Fruit fly (Drosophila melanogaster): Measurements from ENCODE around the gene CG32563.

The CG32563 gene

dm6 chrX:17175558-17176189 lies 32.6 kb upstream of the CG32563 start:
- TF ChIP-seq sv (GFP tag; optimal IDR thresholded peaks at IDR 0.05) (no peak), woc (GFP tag; optimal IDR thresholded peaks at IDR 0.05) (no peak), CrebA (GFP tag; optimal IDR thresholded peaks at IDR 0.05; ENCODE audit: borderline replicate concordance) (no peak), HLH106 (tag; optimal IDR thresholded peaks at IDR 0.05) (peak; percentile 22), dsf (GFP tag; optimal IDR thresholded peaks at IDR 0.05; ENCODE audit: borderline replicate concordance) (no peak), CG32264 (GFP tag; optimal IDR thresholded peaks at IDR 0.05) (no peak), tai (GFP tag; optimal IDR thresholded peaks at IDR 0.05) (peak; percentile 60), GATAd (GFP tag; optimal IDR thresholded peaks at IDR 0.05) (no peak), Jra (GFP tag; optimal IDR thresholded peaks at IDR 0.05) (no peak), fru (GFP tag; optimal IDR thresholded peaks at IDR 0.05) (peak; percentile 20), Dif (GFP tag; optimal IDR thresholded peaks at IDR 0.05; ENCODE audit: partially characterized antibody) (no peak), rgr (GFP tag; optimal IDR thresholded peaks at IDR 0.05) (peak; percentile 50), Hnf4 (GFP tag; optimal IDR thresholded peaks at IDR 0.05) (peak; percentile 7), dmrt93B (GFP tag; optimal IDR thresholded peaks at IDR 0.05) (peak; percentile 1), psq (GFP tag; optimal IDR thresholded peaks at IDR 0.05) (no peak), Hr78 (GFP tag; optimal IDR thresholded peaks at IDR 0.05) (no peak), ey (GFP tag; optimal IDR thresholded peaks at IDR 0.05) (no peak), Myc (optimal IDR thresholded peaks at IDR 0.05) (peak; percentile 75), h (GFP tag; optimal IDR thresholded peaks at IDR 0.05) (peak; percentile 34), Abd-B (GFP tag; optimal IDR thresholded peaks at IDR 0.05) (no peak), Mio (GFP tag; optimal IDR thresholded peaks at IDR 0.05) (no peak), Vsx2 (GFP tag; optimal IDR thresholded peaks at IDR 0.05; ENCODE audit: partially characterized antibody) (no peak), foxo (GFP tag; optimal IDR thresholded peaks at IDR 0.05) (peak in 1 of 2 experiments; percentile 42), brk (GFP tag; optimal IDR thresholded peaks at IDR 0.05) (peak; percentile 35), dl (GFP tag; optimal IDR thresholded peaks at IDR 0.05; ENCODE audit: insufficient read depth in 1 of 2, partially characterized antibody in 2 of 2) (no peak), Rel (GFP tag; optimal IDR thresholded peaks at IDR 0.05) (no peak), Rel (tag; optimal IDR thresholded peaks at IDR 0.05) (no peak), Sp1 (GFP tag; optimal IDR thresholded peaks at IDR 0.05) (no peak), usp (GFP tag; optimal IDR thresholded peaks at IDR 0.05) (no peak), jim (GFP tag; optimal IDR thresholded peaks at IDR 0.05) (no peak), Hr83 (GFP tag; optimal IDR thresholded peaks at IDR 0.05; ENCODE audit: poor library complexity, severe bottlenecking) (peak; percentile 2), br (GFP tag; optimal IDR thresholded peaks at IDR 0.05) (no peak)

- TF ChIP-seq woc (GFP tag; optimal IDR thresholded peaks at IDR 0.05) (peak; percentile 23), foxo (GFP tag; optimal IDR thresholded peaks at IDR 0.05) (peak in 1 of 2 experiments; percentile 33), CG32264 (GFP tag; optimal IDR thresholded peaks at IDR 0.05) (no peak), OdsH (GFP tag; optimal IDR thresholded peaks at IDR 0.05) (peak; percentile 9), ey (GFP tag; optimal IDR thresholded peaks at IDR 0.05) (peak; percentile 34), rgr (GFP tag; optimal IDR thresholded peaks at IDR 0.05) (no peak), HLH106 (tag; optimal IDR thresholded peaks at IDR 0.05) (peak; percentile 16), sv (GFP tag; optimal IDR thresholded peaks at IDR 0.05) (peak; percentile 37), jim (GFP tag; optimal IDR thresholded peaks at IDR 0.05) (no peak), h (GFP tag; optimal IDR thresholded peaks at IDR 0.05) (peak; percentile 55), CG9705 (GFP tag; optimal IDR thresholded peaks at IDR 0.05) (no peak), fru (GFP tag; optimal IDR thresholded peaks at IDR 0.05) (peak; percentile 24)
Measured at dm6 chrX:17176542-17176941, 31.7 kb upstream of the CG32563 start.

dm6 chrX:17177606-17178005 lies 30.6 kb upstream of the CG32563 start:
- TF ChIP-seq CrebA (GFP tag; optimal IDR thresholded peaks at IDR 0.05; ENCODE audit: borderline replicate concordance) (no peak), Vsx2 (GFP tag; optimal IDR thresholded peaks at IDR 0.05; ENCODE audit: partially characterized antibody) (no peak), br (GFP tag; optimal IDR thresholded peaks at IDR 0.05) (no peak), sage (GFP tag; optimal IDR thresholded peaks at IDR 0.05) (no peak), Rel (GFP tag; optimal IDR thresholded peaks at IDR 0.05) (no peak), Rel (tag; optimal IDR thresholded peaks at IDR 0.05) (no peak), Jra (GFP tag; optimal IDR thresholded peaks at IDR 0.05) (no peak), h (GFP tag; optimal IDR thresholded peaks at IDR 0.05) (no peak), CG32264 (GFP tag; optimal IDR thresholded peaks at IDR 0.05) (no peak), Hnf4 (GFP tag; optimal IDR thresholded peaks at IDR 0.05) (no peak), Myc (optimal IDR thresholded peaks at IDR 0.05) (no peak)

Measured in whole organism, wandering third instar larva.